Fruit fly (Drosophila melanogaster) S2 (cell line): ENCODE measurements around the gene CG7231.

Experiments used
- CG8478 ChIP-seq: fragments of >200 bp; optimal IDR thresholded peaks from 2 replicates; lab custom pipeline; 2018
- CTCF ChIP-seq, 2 experiments: fragments of >200 bp; optimal IDR thresholded peaks; 2 replicates each; lab custom pipeline; 2018

DNA sequence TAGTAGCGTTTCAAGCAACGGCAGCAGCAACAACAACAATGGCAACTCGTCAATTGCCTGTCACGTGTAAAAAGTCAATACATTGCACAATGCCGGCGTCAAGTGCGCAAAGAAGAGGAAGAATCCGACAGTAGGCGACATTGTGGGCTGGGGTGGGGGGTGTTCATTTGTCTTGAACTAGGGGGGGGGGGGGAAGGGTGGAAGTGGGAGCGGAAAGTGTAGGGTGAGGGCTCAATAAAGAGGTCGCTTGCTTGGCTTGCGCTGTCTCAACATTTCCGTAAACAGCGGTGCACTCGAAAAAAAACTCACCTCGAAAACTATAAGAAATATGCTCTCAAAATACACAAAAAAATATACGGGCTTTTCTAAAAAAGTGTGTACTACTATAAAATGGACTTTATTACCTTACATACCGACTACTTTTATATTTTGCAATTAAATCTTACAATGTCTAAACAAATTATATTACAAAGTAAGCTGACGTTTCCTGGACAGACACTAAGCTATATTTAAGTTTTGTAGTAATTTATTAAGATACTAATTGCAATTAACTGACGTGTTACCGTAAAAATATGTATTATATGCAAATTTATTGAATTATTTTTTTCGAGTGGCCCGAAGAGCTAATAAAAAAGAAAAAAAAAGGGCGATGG, 17.8 kb upstream of the CG7231 start:
- TF ChIP-seq CTCF (optimal IDR thresholded peaks at IDR 0.05; lab: Kevin White, UChicago) (no peak), CG8478 (lab: Kevin White, UChicago) (no peak)
